Fruit fly (Drosophila melanogaster) whole organism, pupa: Measurements from ENCODE around the gene CG14298.
A peak's percentile ranks its signal among the peaks of the same experiment; 100 is the strongest.

Source experiments
- CG10348 ChIP-seq: fragments of 200-800 bp; sonication (Bioruptor generic); IDR thresholded peaks from 2 replicates; pipeline ENCODE4 v1.3.6; 2022; ENCODE audit warnings: missing biosample characterization, missing genetic modification characterization
- CG12605 ChIP-seq: fragments of 200-800 bp; sonication (Bioruptor generic); IDR thresholded peaks from 2 replicates; pipeline ENCODE4 v1.3.6; 2022; ENCODE audit warnings: missing biosample characterization, missing genetic modification characterization
- CG13204 ChIP-seq: fragments of 200-800 bp; sonication (Bioruptor generic); optimal IDR thresholded peaks from 2 replicates; lab custom pipeline; 2018; ENCODE audit warnings: missing biosample characterization, mild to moderate bottlenecking, missing genetic modification characterization, moderate library complexity
- CG14655 ChIP-seq: fragments of 200-800 bp; sonication (Bioruptor generic); optimal IDR thresholded peaks from 3 replicates; lab custom pipeline; 2017; ENCODE audit warnings: mild to moderate bottlenecking, missing biosample characterization, missing genetic modification reagents, missing genetic modification characterization
- CG15710 ChIP-seq: fragments of 200-800 bp; sonication (Bioruptor generic); optimal IDR thresholded peaks from 2 replicates; lab custom pipeline; 2018; ENCODE audit warnings: missing biosample characterization, mild to moderate bottlenecking, missing genetic modification characterization, moderate library complexity
- CG17806 ChIP-seq: fragments of 200-800 bp; sonication (Bioruptor generic); optimal IDR thresholded peaks from 2 replicates; lab custom pipeline; 2018; ENCODE audit warnings: missing biosample characterization, mild to moderate bottlenecking, missing genetic modification characterization, moderate library complexity
- CG32121 ChIP-seq: fragments of 200-800 bp; sonication (Bioruptor generic); IDR thresholded peaks from 2 replicates; pipeline ENCODE4 v1.3.6; 2022; ENCODE audit warnings: missing biosample characterization, missing genetic modification characterization
- CG34367 ChIP-seq: fragments of 200-800 bp; sonication (Bioruptor generic); optimal IDR thresholded peaks from 2 replicates; lab custom pipeline; 2018; ENCODE audit warnings: missing biosample characterization, mild to moderate bottlenecking, missing genetic modification characterization
- CG4496 ChIP-seq: fragments of 200-800 bp; sonication (Bioruptor generic); IDR thresholded peaks from 3 replicates; pipeline ENCODE4 v1.3.6; 2022; ENCODE audit warnings: missing biosample characterization, missing genetic modification characterization
- CG8159 ChIP-seq: fragments of 200-800 bp; sonication (Bioruptor generic); optimal IDR thresholded peaks from 3 replicates; lab custom pipeline; 2018; ENCODE audit warnings: missing biosample characterization, mild to moderate bottlenecking, missing genetic modification characterization, moderate library complexity
- CG8301 ChIP-seq: fragments of 200-800 bp; sonication (Bioruptor generic); optimal IDR thresholded peaks from 2 replicates; lab custom pipeline; 2018; ENCODE audit warnings: missing biosample characterization, mild to moderate bottlenecking, missing genetic modification characterization
- CG9948 ChIP-seq: fragments of 200-800 bp; sonication (Bioruptor generic); optimal IDR thresholded peaks from 2 replicates; lab custom pipeline; 2018; ENCODE audit warnings: missing biosample characterization, mild to moderate bottlenecking, missing genetic modification characterization, moderate library complexity
- D1 ChIP-seq: fragments of 200-800 bp; sonication (Bioruptor generic); optimal IDR thresholded peaks from 2 replicates; lab custom pipeline; 2018; ENCODE audit warnings: missing biosample characterization, mild to moderate bottlenecking, missing genetic modification characterization, moderate library complexity
- EcR ChIP-seq: fragments of 200-800 bp; sonication (Bioruptor generic); optimal IDR thresholded peaks from 3 replicates; lab custom pipeline; 2019; ENCODE audit warnings: missing biosample characterization, missing genetic modification characterization, mild to moderate bottlenecking, moderate library complexity, missing genetic modification reagents
- Ets98B ChIP-seq: fragments of 200-800 bp; sonication (Bioruptor generic); IDR thresholded peaks from 2 replicates; pipeline ENCODE4 v1.3.6; 2022; ENCODE audit warnings: missing biosample characterization, missing genetic modification characterization
- Pif1A ChIP-seq: fragments of 200-800 bp; sonication (Bioruptor generic); optimal IDR thresholded peaks from 3 replicates; lab custom pipeline; 2016; ENCODE audit warnings: missing biosample characterization, missing genetic modification characterization
- Pif1B ChIP-seq: fragments of 200-800 bp; sonication (Bioruptor generic); optimal IDR thresholded peaks from 3 replicates; lab custom pipeline; 2016; ENCODE audit warnings: missing biosample characterization, missing genetic modification characterization
- Snoo ChIP-seq: fragments of 200-800 bp; sonication (Bioruptor generic); optimal IDR thresholded peaks from 3 replicates; lab custom pipeline; 2017; ENCODE audit warnings: missing biosample characterization, mild to moderate bottlenecking, missing genetic modification characterization, inconsistent platforms
- fd96Ca ChIP-seq: fragments of 200-800 bp; sonication (Bioruptor generic); IDR thresholded peaks from 3 replicates; pipeline ENCODE4 v1.3.6; 2022; ENCODE audit warnings: missing biosample characterization, missing genetic modification characterization
- gl ChIP-seq: fragments of 200-800 bp; sonication (Bioruptor generic); optimal IDR thresholded peaks from 2 replicates; lab custom pipeline; 2018; ENCODE audit warnings: missing biosample characterization, mild to moderate bottlenecking, missing genetic modification characterization
- rn ChIP-seq: fragments of 200-800 bp; sonication (Bioruptor generic); IDR thresholded peaks from 2 replicates; pipeline ENCODE4 v1.3.6; 2022; ENCODE audit warnings: missing biosample characterization, missing genetic modification characterization

The CG14298 gene

dm6 chr3R:18913856-18914593, 38.7 kb downstream of the CG14298 start:
- TF ChIP-seq CG32121 (GFP tag; lab: Robert Waterston, UW) (peak; percentile 60), CG10348 (GFP tag; lab: Robert Waterston, UW) (no peak), Pif1A (GFP tag; lab: Kevin White, UChicago) (peak; percentile 71), CG17806 (peak; percentile 39), CG14655 (GFP tag; lab: Kevin White, UChicago) (peak; percentile 64), Snoo (tag; lab: Kevin White, UChicago) (peak; percentile 62), CG4496 (GFP tag; lab: Robert Waterston, UW) (peak; percentile 78), EcR (GFP tag; lab: Kevin White, UChicago) (peak; percentile 22), CG8159 (peak; percentile 58), fd96Ca (GFP tag; lab: Robert Waterston, UW) (0 out of 3 replicates have a peak, but pooled peaks have one; percentile 34), Ets98B (GFP tag; lab: Robert Waterston, UW) (peak; percentile 67), D1 (tag; lab: Kevin White, UChicago) (no peak), rn (GFP tag; lab: Robert Waterston, UW) (0 out of 2 replicates have a peak, but pooled peaks have one; percentile 40), CG12605 (GFP tag; lab: Robert Waterston, UW) (peak; percentile 75), Pif1B (GFP tag; lab: Kevin White, UChicago) (peak; percentile 3), CG8301 (tag; lab: Kevin White, UChicago) (peak; percentile 47), CG34367 (tag; lab: Kevin White, UChicago) (peak; percentile 49), CG13204 (GFP tag; lab: Kevin White, UChicago) (peak; percentile 24), gl (tag; lab: Kevin White, UChicago) (no peak), CG15710 (tag; lab: Kevin White, UChicago) (peak; percentile 54), CG9948 (peak; percentile 20)

dm6 chr3R:18914594-18915275, 39.4 kb downstream of the CG14298 start, which contains the start of gene Xrp1:
Gene Xrp1 (plus strand): TSS chr3R:18914968.
- TF ChIP-seq Pif1B (GFP tag; lab: Kevin White, UChicago) (no peak), CG10348 (GFP tag; lab: Robert Waterston, UW) (0 out of 2 replicates have a peak, but pooled peaks have one; percentile 37), CG13204 (GFP tag; lab: Kevin White, UChicago) (peak; percentile 32), CG4496 (GFP tag; lab: Robert Waterston, UW) (peak; percentile 62; the same call in 1 of the 3 replicates), CG15710 (tag; lab: Kevin White, UChicago) (no peak), CG34367 (tag; lab: Kevin White, UChicago) (no peak), Pif1A (GFP tag; lab: Kevin White, UChicago) (no peak), CG12605 (GFP tag; lab: Robert Waterston, UW) (peak; percentile 48), Snoo (tag; lab: Kevin White, UChicago) (no peak), fd96Ca (GFP tag; lab: Robert Waterston, UW) (peak; percentile 54; the same call in 1 of the 3 replicates), rn (GFP tag; lab: Robert Waterston, UW) (no peak), CG32121 (GFP tag; lab: Robert Waterston, UW) (peak; percentile 67; the same call in 1 of the 2 replicates), CG17806 (no peak), D1 (tag; lab: Kevin White, UChicago) (no peak), Ets98B (GFP tag; lab: Robert Waterston, UW) (peak; percentile 49), CG8159 (no peak), CG8301 (tag; lab: Kevin White, UChicago) (no peak), CG14655 (GFP tag; lab: Kevin White, UChicago) (no peak), EcR (GFP tag; lab: Kevin White, UChicago) (peak; percentile 54), gl (tag; lab: Kevin White, UChicago) (no peak), CG9948 (no peak)

- TF ChIP-seq EcR (GFP tag; lab: Kevin White, UChicago) (peak; percentile 40), CG9948 (no peak), CG17806 (no peak)
Observed at dm6 chr3R:18915644-18916194, 40.4 kb downstream of the CG14298 start.

DNA sequence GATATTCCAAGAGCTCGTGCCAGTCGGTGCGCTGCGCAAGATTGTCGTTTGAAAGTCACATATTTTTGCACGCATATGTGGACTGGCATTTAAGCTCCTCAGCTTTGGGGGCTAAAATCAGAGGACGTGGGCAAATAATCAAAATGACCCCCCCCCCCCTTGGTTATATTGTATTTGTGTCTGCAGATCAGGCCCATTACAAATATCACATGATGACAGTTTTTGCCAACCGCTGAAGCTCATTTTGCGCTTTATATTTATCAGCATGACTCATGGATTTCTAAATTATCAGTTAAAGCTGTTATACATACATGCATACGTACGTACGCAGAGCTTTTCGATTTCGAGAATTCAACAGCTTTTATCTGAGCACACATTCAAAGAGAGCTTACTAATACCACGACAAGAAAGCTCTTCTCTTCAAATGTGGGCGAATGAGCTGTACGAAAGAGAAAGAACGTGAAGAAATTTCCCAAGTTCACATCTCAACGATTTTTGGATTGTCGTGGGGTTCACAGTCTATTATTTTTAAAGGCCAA, 41.5 kb downstream of the CG14298 start:
- TF ChIP-seq CG9948 (no peak), EcR (GFP tag; lab: Kevin White, UChicago) (peak; percentile 37), CG12605 (GFP tag; lab: Robert Waterston, UW) (peak; percentile 48), CG32121 (GFP tag; lab: Robert Waterston, UW) (peak; percentile 25; the same call in 1 of the 2 replicates)
